Worm (Caenorhabditis elegans): ENCODE results near the gene adm-4.

DNA sequence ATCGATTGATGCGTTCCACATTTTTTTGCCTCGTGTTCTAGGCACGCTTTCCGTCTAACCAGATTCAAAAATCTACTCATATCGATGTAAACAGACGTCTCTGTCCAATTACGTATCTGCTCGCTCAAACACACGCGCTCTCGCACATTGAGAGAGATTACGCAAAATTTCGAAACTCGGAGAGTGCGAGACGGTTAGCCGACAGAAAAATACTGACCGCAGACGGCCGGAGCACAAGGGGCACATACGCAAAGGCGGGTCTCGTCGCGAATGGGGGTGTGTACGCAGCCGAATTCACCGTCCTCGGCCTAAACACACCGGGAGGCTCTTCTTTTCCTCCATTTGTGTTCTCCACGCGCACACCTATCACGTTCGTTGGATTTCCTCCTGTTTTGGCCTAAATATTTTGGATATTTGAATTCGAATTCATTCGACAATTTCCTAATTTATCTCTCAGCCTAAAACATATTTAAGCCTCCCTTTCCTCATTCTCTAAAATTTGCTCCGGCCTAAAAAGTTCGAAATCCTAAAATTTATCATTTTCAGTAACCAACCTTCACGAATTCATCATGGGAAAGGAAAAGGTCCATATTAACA lies 25.1 kb upstream of the adm-4 start, which contains the start of gene eef-1A.2:
- TF ChIP-seq ztf-11 (tag; optimal IDR thresholded peaks at IDR 0.05), result peak; percentile 47
- TF ChIP-seq cnd-1 (tag; optimal IDR thresholded peaks at IDR 0.05), result peak; percentile 55
- TF ChIP-seq lsy-2 (tag; optimal IDR thresholded peaks at IDR 0.05), result peak; percentile 77
- TF ChIP-seq nhr-237 (tag; optimal IDR thresholded peaks at IDR 0.05), result peak; percentile 74

Measured in whole organism, mixed stage, embryonic.